Worm (Caenorhabditis elegans) whole organism, late embryonic: Measurements from ENCODE around the gene folt-1.

ENCODE experiments used
- ama-1 ChIP-seq: fragments of 150-350 bp; optimal IDR thresholded peaks from 2 replicates; lab custom pipeline; 2014
- ceh-6 ChIP-seq: fragments of 200-800 bp; sonication (Bioruptor generic); optimal IDR thresholded peaks from 2 replicates; lab custom pipeline; 2018; ENCODE audit warnings: mild to moderate bottlenecking, missing genetic modification characterization, missing compliant biosample characterization
- ets-4 ChIP-seq: sonication (generic microtip); optimal IDR thresholded peaks from 2 replicates; lab custom pipeline; 2016; ENCODE audit warnings: missing genetic modification characterization, missing compliant biosample characterization
- pag-3 ChIP-seq: sonication (generic microtip); optimal IDR thresholded peaks from 2 replicates; lab custom pipeline; 2016; ENCODE audit warnings: missing compliant biosample characterization, missing genetic modification characterization, borderline replicate concordance
- pqm-1 ChIP-seq: sonication (generic microtip); optimal IDR thresholded peaks from 2 replicates; lab custom pipeline; 2016; ENCODE audit warnings: missing genetic modification characterization, missing compliant biosample characterization
- rnt-1 ChIP-seq: sonication (generic microtip); optimal IDR thresholded peaks from 2 replicates; lab custom pipeline; 2016; ENCODE audit warnings: missing genetic modification characterization, missing compliant biosample characterization
- sox-2 ChIP-seq: fragments of 200-800 bp; sonication (Bioruptor generic); IDR thresholded peaks from 2 replicates; pipeline ENCODE4 v1.3.6; 2022; ENCODE audit warnings: missing genetic modification reagents, missing genetic modification characterization, missing compliant biosample characterization
- tbx-2 ChIP-seq: sonication (generic microtip); optimal IDR thresholded peaks from 2 replicates; lab custom pipeline; 2016; ENCODE audit warnings: missing genetic modification characterization, missing compliant biosample characterization
- tbx-7 ChIP-seq: sonication (generic microtip); optimal IDR thresholded peaks from 2 replicates; lab custom pipeline; 2016; ENCODE audit warnings: missing genotype, missing genetic modification characterization, missing compliant biosample characterization
- unc-3 ChIP-seq, 2 experiments: fragments of 200-800 bp in 1 of 2; sonication (Bioruptor generic) in 1 of 2; sonication (generic microtip) in 1 of 2; conservative IDR thresholded peaks in 1 of 2; optimal IDR thresholded peaks in 1 of 2; 2 replicates each; pipeline versions ENCODE4 v1.3.6 to Lab custom; 2016 to 2022; ENCODE audit warnings: missing compliant biosample characterization in 2 of 2, missing genetic modification characterization in 2 of 2, missing genetic modification reagents in 1 of 2
- unc-55 ChIP-seq: sonication (generic microtip); optimal IDR thresholded peaks from 2 replicates; lab custom pipeline; 2017; ENCODE audit warnings: missing biosample characterization, missing genetic modification reagents, missing genetic modification characterization

DNA sequence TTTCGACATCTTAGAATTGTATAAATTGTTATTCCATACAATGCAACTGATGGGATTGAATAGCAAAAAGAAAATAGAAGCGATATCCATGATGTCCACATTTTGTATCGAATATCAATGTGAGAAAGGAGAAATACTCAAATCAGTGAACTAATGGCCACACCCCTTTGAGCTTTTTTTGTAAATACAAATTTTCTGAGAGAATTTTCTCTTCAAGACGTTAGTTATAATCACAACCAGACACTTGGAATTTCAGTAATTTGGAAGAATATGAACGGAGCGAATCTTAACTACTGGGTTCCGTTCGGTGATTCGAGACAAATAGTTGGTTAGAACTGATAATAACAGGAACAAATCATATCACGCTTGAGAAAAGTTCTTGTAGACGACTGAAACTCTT lies 20.5 kb downstream of the folt-1 start, which contains the start of gene srg-41:
- TF ChIP-seq tbx-7 (tag; lab: Kevin White, UChicago) (no peak), unc-3 (GFP tag; conservative IDR thresholded peaks at IDR 0.05; lab: Robert Waterston, UW) (no peak), unc-3 (tag; optimal IDR thresholded peaks at IDR 0.05; lab: Kevin White, UChicago) (no peak), ama-1 (lab: Kevin White, UChicago) (no peak), rnt-1 (tag; lab: Kevin White, UChicago) (no peak), unc-55 (GFP tag; lab: Kevin White, UChicago) (no peak), pqm-1 (tag; lab: Kevin White, UChicago) (no peak), ets-4 (tag; lab: Kevin White, UChicago) (no peak), tbx-2 (tag; lab: Kevin White, UChicago) (no peak), sox-2 (GFP tag; lab: Robert Waterston, UW) (no peak), ceh-6 (GFP tag; lab: Kevin White, UChicago) (no peak), pag-3 (tag; lab: Kevin White, UChicago) (no peak)
